Fruit fly (Drosophila melanogaster) whole organism, embryonic: ENCODE results near the gene gry.

Source experiments
- Aef1 ChIP-seq: fragments of 200-800 bp; sonication (Bioruptor generic); IDR thresholded peaks from 3 replicates; pipeline ENCODE4 v1.3.6; 2022; ENCODE audit warnings: missing biosample characterization, missing genetic modification characterization
- Antp ChIP-seq: fragments of 200-800 bp; sonication (Bioruptor generic); optimal IDR thresholded peaks from 3 replicates; lab custom pipeline; 2016; ENCODE audit warnings: missing biosample characterization, missing genetic modification characterization
- CG11093 ChIP-seq: fragments of 200-800 bp; sonication (Bioruptor generic); IDR thresholded peaks from 3 replicates; pipeline ENCODE4 v1.3.6; 2022; ENCODE audit warnings: missing biosample characterization, missing genetic modification characterization
- CG11695 ChIP-seq: fragments of 200-800 bp; sonication (Bioruptor generic); IDR thresholded peaks from 3 replicates; pipeline ENCODE4 v1.3.6; 2022; ENCODE audit warnings: missing biosample characterization, missing genetic modification characterization
- CG12236 ChIP-seq: fragments of 200-800 bp; sonication (Bioruptor generic); optimal IDR thresholded peaks from 2 replicates; lab custom pipeline; 2016; ENCODE audit warnings: missing biosample characterization, missing genetic modification characterization
- CG1233 ChIP-seq: fragments of 200-800 bp; sonication (Bioruptor generic); optimal IDR thresholded peaks from 4 replicates; lab custom pipeline; 2018; ENCODE audit warnings: missing biosample characterization, mild to moderate bottlenecking, missing genetic modification characterization
- CG12769 ChIP-seq: fragments of 200-800 bp; sonication (Bioruptor generic); optimal IDR thresholded peaks from 2 replicates; lab custom pipeline; 2019; ENCODE audit warnings: missing biosample characterization, mild to moderate bottlenecking, missing genetic modification characterization, moderate library complexity
- CG17361 ChIP-seq: fragments of 200-800 bp; sonication (Bioruptor generic); IDR thresholded peaks from 3 replicates; pipeline ENCODE4 v1.3.6; 2022; ENCODE audit warnings: missing biosample characterization, missing genetic modification characterization
- CG18764 ChIP-seq: fragments of 200-800 bp; sonication (Bioruptor generic); optimal IDR thresholded peaks from 3 replicates; lab custom pipeline; 2016; ENCODE audit warnings: missing biosample characterization, missing genetic modification characterization
- CG3065 ChIP-seq: fragments of 200-800 bp; sonication (Bioruptor generic); optimal IDR thresholded peaks from 2 replicates; lab custom pipeline; 2016; ENCODE audit warnings: missing biosample characterization, missing genetic modification characterization
- CG4730 ChIP-seq: fragments of 200-800 bp; sonication (Bioruptor generic); IDR thresholded peaks from 2 replicates; pipeline ENCODE4 v1.3.6; 2022; ENCODE audit warnings: missing biosample characterization, missing genetic modification characterization
- CG6813 ChIP-seq: fragments of 200-800 bp; sonication (Bioruptor generic); optimal IDR thresholded peaks from 2 replicates; lab custom pipeline; 2017; ENCODE audit warnings: missing biosample characterization, missing genetic modification characterization, mild to moderate bottlenecking, moderate library complexity, missing genetic modification reagents
- CG7556 ChIP-seq: fragments of 200-800 bp; sonication (Bioruptor generic); optimal IDR thresholded peaks from 2 replicates; lab custom pipeline; 2017; ENCODE audit warnings: missing biosample characterization, mild to moderate bottlenecking, missing genetic modification characterization
- CG9876 ChIP-seq: fragments of 200-800 bp; sonication (Bioruptor generic); optimal IDR thresholded peaks from 2 replicates; lab custom pipeline; 2016; ENCODE audit warnings: missing biosample characterization, missing genetic modification characterization
- CoRest ChIP-seq: fragments of 200-800 bp; sonication (Bioruptor generic); optimal IDR thresholded peaks from 3 replicates; lab custom pipeline; 2018; ENCODE audit warnings: missing biosample characterization, mild to moderate bottlenecking, missing genetic modification characterization, moderate library complexity
- Drgx ChIP-seq: fragments of 200-800 bp; sonication (Bioruptor generic); IDR thresholded peaks from 2 replicates; pipeline ENCODE4 v1.3.6; 2022; ENCODE audit warnings: missing biosample characterization, missing genetic modification characterization
- Fer3 ChIP-seq: fragments of 200-800 bp; sonication (Bioruptor generic); optimal IDR thresholded peaks from 2 replicates; lab custom pipeline; 2018; ENCODE audit warnings: missing biosample characterization, mild to moderate bottlenecking, missing genetic modification characterization, moderate library complexity
- Gug ChIP-seq: fragments of 200-800 bp; sonication (Bioruptor generic); IDR thresholded peaks from 4 replicates; pipeline ENCODE4 v1.3.6; 2022; ENCODE audit warnings: missing biosample characterization, missing genetic modification characterization
- H15 ChIP-seq: fragments of 200-800 bp; sonication (Bioruptor generic); IDR thresholded peaks from 3 replicates; pipeline ENCODE4 v1.3.6; 2022; ENCODE audit warnings: missing biosample characterization, missing genetic modification characterization
- Jarid2 ChIP-seq: fragments of 200-800 bp; sonication (Bioruptor generic); optimal IDR thresholded peaks from 3 replicates; lab custom pipeline; 2017; ENCODE audit warnings: mild to moderate bottlenecking, missing biosample characterization, missing genetic modification reagents, missing genetic modification characterization
- Lim3 ChIP-seq: fragments of 200-800 bp; sonication (Bioruptor generic); IDR thresholded peaks from 2 replicates; pipeline ENCODE4 v1.3.6; 2022; ENCODE audit warnings: missing biosample characterization, missing genetic modification characterization
- Med ChIP-seq: fragments of 200-800 bp; sonication (Bioruptor generic); peaks from one replicate; lab custom pipeline; 2016; ENCODE audit warnings: missing biosample characterization, missing genetic modification characterization, mild to moderate bottlenecking, inconsistent platforms, moderate library complexity
- NC2α ChIP-seq: fragments of 200-800 bp; sonication (Bioruptor generic); optimal IDR thresholded peaks from 2 replicates; lab custom pipeline; 2016; ENCODE audit warnings: missing biosample characterization, missing genetic modification characterization
- NFAT ChIP-seq: fragments of 200-800 bp; sonication (Bioruptor generic); IDR thresholded peaks from 2 replicates; pipeline ENCODE4 v1.3.6; 2022; ENCODE audit warnings: missing biosample characterization, missing genetic modification characterization
- Optix ChIP-seq: fragments of 200-800 bp; sonication (Bioruptor generic); IDR thresholded peaks from 3 replicates; pipeline ENCODE4 v1.3.6; 2022; ENCODE audit warnings: missing biosample characterization, missing genetic modification characterization
- Poxn ChIP-seq: fragments of 200-800 bp; sonication (Bioruptor generic); IDR thresholded peaks from 2 replicates; pipeline ENCODE4 v1.3.6; 2022; ENCODE audit warnings: missing biosample characterization, missing genetic modification characterization
- Ptx1 ChIP-seq: fragments of 200-800 bp; sonication (Bioruptor generic); IDR thresholded peaks from 2 replicates; pipeline ENCODE4 v1.3.6; 2022; ENCODE audit warnings: missing biosample characterization, missing genetic modification characterization
- Scr ChIP-seq: fragments of 200-800 bp; sonication (Bioruptor generic); IDR thresholded peaks from 2 replicates; pipeline ENCODE4 v1.3.6; 2022; ENCODE audit warnings: missing biosample characterization, missing genetic modification characterization; ENCODE audit not compliant: partially characterized antibody
- Trl ChIP-seq, 3 experiments: fragments of >200 bp in 2 of 3; fragments of 200-800 bp in 1 of 3; sonication (Bioruptor generic) in 1 of 3; optimal IDR thresholded peaks; 2 replicates in 1 of 3; 3 replicates in 2 of 3; lab custom pipeline; 2016 to 2017; ENCODE audit warnings: missing biosample characterization in 1 of 3, missing genetic modification characterization in 1 of 3
- al ChIP-seq: fragments of 200-800 bp; sonication (Bioruptor generic); IDR thresholded peaks from 2 replicates; pipeline ENCODE4 v1.3.6; 2022; ENCODE audit warnings: missing biosample characterization, missing genetic modification characterization
- bowl ChIP-seq: fragments of 200-800 bp; sonication (Bioruptor generic); IDR thresholded peaks from 2 replicates; pipeline ENCODE4 v1.3.6; 2022; ENCODE audit warnings: missing biosample characterization, missing genetic modification characterization
- bsh ChIP-seq, 2 experiments: fragments of 200-800 bp; sonication (Bioruptor generic); optimal IDR thresholded peaks; 2 replicates each; lab custom pipeline; 2017 to 2018; ENCODE audit warnings: mild to moderate bottlenecking in 2 of 2, missing biosample characterization in 2 of 2, missing genetic modification characterization in 2 of 2, moderate library complexity in 1 of 2
- cato ChIP-seq: fragments of 200-800 bp; sonication (Bioruptor generic); optimal IDR thresholded peaks from 2 replicates; lab custom pipeline; 2016; ENCODE audit warnings: missing biosample characterization, missing genetic modification characterization, borderline replicate concordance
- caup ChIP-seq: fragments of 200-800 bp; sonication (Bioruptor generic); optimal IDR thresholded peaks from 3 replicates; lab custom pipeline; 2017; ENCODE audit warnings: missing biosample characterization, mild to moderate bottlenecking, missing genetic modification characterization, moderate library complexity; ENCODE audit not compliant: severe bottlenecking
- chinmo ChIP-seq: fragments of 200-800 bp; sonication (Bioruptor generic); IDR thresholded peaks from 4 replicates; pipeline ENCODE4 v1.3.6; 2022; ENCODE audit warnings: missing biosample characterization, missing genetic modification characterization; ENCODE audit not compliant: partially characterized antibody
- dmrt99B ChIP-seq: fragments of 200-800 bp; sonication (Bioruptor generic); optimal IDR thresholded peaks from 2 replicates; lab custom pipeline; 2018; ENCODE audit warnings: missing biosample characterization, mild to moderate bottlenecking, missing genetic modification characterization, moderate library complexity
- ems ChIP-seq: fragments of 200-800 bp; sonication (Bioruptor generic); optimal IDR thresholded peaks from 3 replicates; lab custom pipeline; 2016; ENCODE audit warnings: missing biosample characterization, missing genetic modification characterization
- eyg ChIP-seq: fragments of 200-800 bp; sonication (Bioruptor generic); optimal IDR thresholded peaks from 3 replicates; lab custom pipeline; 2016; ENCODE audit warnings: missing biosample characterization, missing genetic modification characterization
- ken ChIP-seq: fragments of 200-800 bp; sonication (Bioruptor generic); IDR thresholded peaks from 3 replicates; pipeline ENCODE4 v1.3.6; 2022; ENCODE audit warnings: missing biosample characterization, missing genetic modification characterization
- lbe ChIP-seq: fragments of 200-800 bp; sonication (Bioruptor generic); optimal IDR thresholded peaks from 2 replicates; lab custom pipeline; 2016; ENCODE audit warnings: missing biosample characterization, mild to moderate bottlenecking, missing genetic modification characterization
- luna ChIP-seq: fragments of 200-800 bp; sonication (Bioruptor generic); optimal IDR thresholded peaks from 2 replicates; lab custom pipeline; 2016; ENCODE audit warnings: missing biosample characterization, missing genetic modification characterization
- mam ChIP-seq: fragments of 200-800 bp; sonication (Bioruptor generic); optimal IDR thresholded peaks from 3 replicates; lab custom pipeline; 2016; ENCODE audit warnings: missing biosample characterization, missing genetic modification characterization
- nom ChIP-seq: fragments of 200-800 bp; sonication (Bioruptor generic); optimal IDR thresholded peaks from 2 replicates; lab custom pipeline; 2017; ENCODE audit warnings: missing biosample characterization, missing genetic modification characterization, mild to moderate bottlenecking, moderate library complexity, missing genetic modification reagents
- pho ChIP-seq: fragments of 200-800 bp; sonication (Bioruptor generic); optimal IDR thresholded peaks from 2 replicates; lab custom pipeline; 2016; ENCODE audit warnings: missing biosample characterization, missing genetic modification characterization
- row ChIP-seq: fragments of 200-800 bp; sonication (Bioruptor generic); IDR thresholded peaks from 3 replicates; pipeline ENCODE4 v1.3.6; 2022; ENCODE audit warnings: missing biosample characterization, missing genetic modification characterization
- sens-2 ChIP-seq: fragments of 200-800 bp; sonication (Bioruptor generic); IDR thresholded peaks from 2 replicates; pipeline ENCODE4 v1.3.6; 2022; ENCODE audit warnings: missing biosample characterization, missing genetic modification characterization
- sna ChIP-seq: fragments of 200-800 bp; sonication (Bioruptor generic); IDR thresholded peaks from 2 replicates; pipeline ENCODE4 v1.3.6; 2022; ENCODE audit warnings: missing biosample characterization, missing genetic modification characterization; ENCODE audit not compliant: partially characterized antibody
- vvl ChIP-seq: fragments of 200-800 bp; sonication (Bioruptor generic); IDR thresholded peaks from 2 replicates; pipeline ENCODE4 v1.3.6; 2022; ENCODE audit warnings: missing biosample characterization, missing genetic modification characterization
- zfh1 ChIP-seq: fragments of 200-800 bp; sonication (Bioruptor generic); IDR thresholded peaks from 3 replicates; pipeline ENCODE4 v1.3.6; 2022; ENCODE audit warnings: missing biosample characterization, missing genetic modification characterization

The gry gene

DNA sequence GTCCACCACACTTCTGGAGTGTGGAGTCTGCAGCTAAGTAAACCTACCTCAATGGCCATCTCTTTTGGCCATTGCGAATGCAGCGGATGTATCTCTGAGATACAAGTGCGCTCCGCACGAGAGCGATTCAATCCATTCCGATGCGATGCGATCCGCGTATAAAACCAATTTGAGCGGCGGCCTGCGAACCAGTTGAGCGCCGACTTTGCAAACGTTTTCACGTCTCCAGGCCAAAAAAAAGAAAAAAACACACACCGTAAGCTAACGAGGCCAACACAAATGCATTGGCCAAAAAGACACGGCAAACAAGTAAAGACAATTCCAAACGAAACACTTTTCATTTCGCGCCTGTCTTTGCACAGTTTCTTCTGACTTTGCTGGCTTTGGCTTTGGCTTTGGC is 58.8 kb downstream of the gry start, which contains the start of gene ckd:
ckd (plus strand) TSS at position 189 of the 400 bp plus-strand sequence.
- TF ChIP-seq Drgx (GFP tag; lab: Robert Waterston, UW) (peak; percentile 36; the same call in 1 of the 2 replicates), nom (GFP tag; lab: Kevin White, UChicago) (peak; percentile 49), pho (GFP tag; lab: Kevin White, UChicago) (no peak), luna (no peak), Trl (optimal IDR thresholded peaks at IDR 0.05; lab: Kevin White, UChicago) (peak in 1 of 2 experiments; percentile 1), Trl (GFP tag; optimal IDR thresholded peaks at IDR 0.05; lab: Kevin White, UChicago) (no peak), CG7556 (GFP tag; lab: Kevin White, UChicago) (no peak), Optix (GFP tag; lab: Robert Waterston, UW) (no peak), zfh1 (GFP tag; lab: Robert Waterston, UW) (no peak), CG17361 (GFP tag; lab: Robert Waterston, UW) (no peak), Scr (GFP tag; lab: Robert Waterston, UW) (no peak), Jarid2 (GFP tag; lab: Kevin White, UChicago) (peak; percentile 13), lbe (peak; percentile 33), caup (GFP tag; lab: Kevin White, UChicago) (no peak), chinmo (GFP tag; lab: Robert Waterston, UW) (peak; percentile 77; the same call in 1 of the 4 replicates), Poxn (GFP tag; lab: Robert Waterston, UW) (no peak), H15 (no peak), NC2α (GFP tag; lab: Kevin White, UChicago) (no peak), vvl (GFP tag; lab: Robert Waterston, UW) (0 out of 2 replicates have a peak, but pooled peaks have one; percentile 26), CG1233 (GFP tag; lab: Kevin White, UChicago) (no peak), CG6813 (GFP tag; lab: Kevin White, UChicago) (no peak), CG12769 (tag; lab: Kevin White, UChicago) (peak; percentile 10)

DNA sequence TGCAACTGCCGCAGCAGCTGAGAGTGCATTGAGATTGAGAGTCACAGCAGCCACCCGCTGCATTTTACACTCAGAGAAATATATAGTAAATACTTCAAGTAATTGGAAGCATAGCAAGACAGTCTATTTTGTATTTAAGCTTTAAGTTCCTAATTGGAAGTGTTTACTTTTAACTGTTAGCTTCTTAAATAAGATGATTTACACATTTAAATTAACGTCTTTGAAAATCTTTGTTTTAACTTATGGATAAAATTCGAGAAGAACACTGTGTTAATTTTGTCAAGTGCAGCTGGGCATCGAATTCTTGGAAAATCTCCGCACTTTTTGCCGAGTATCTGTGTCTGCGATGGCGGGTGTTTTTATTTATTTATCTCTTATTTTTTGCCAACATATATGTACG is 60.8 kb downstream of the gry start:
- no peak for TF ChIP-seq sna
- TF ChIP-seq mam (GFP tag; lab: Kevin White, UChicago) = no peak
- TF ChIP-seq CG1233 (GFP tag; lab: Kevin White, UChicago) = no peak
- TF ChIP-seq CG12236 (GFP tag; lab: Kevin White, UChicago) = no peak
- TF ChIP-seq dmrt99B (tag; lab: Kevin White, UChicago) = peak; percentile 1
- peak; percentile 50 for TF ChIP-seq Med
- TF ChIP-seq CG9876 = no peak
- TF ChIP-seq eyg (GFP tag; lab: Kevin White, UChicago) = no peak
- TF ChIP-seq Ptx1 = 0 out of 2 replicates have a peak, but pooled peaks have one; percentile 10
- peak; percentile 92 for TF ChIP-seq Drgx (GFP tag; lab: Robert Waterston, UW)
- TF ChIP-seq NFAT (GFP tag; lab: Robert Waterston, UW) = no peak
- TF ChIP-seq CG11093 (GFP tag; lab: Robert Waterston, UW) = no peak
- TF ChIP-seq al (GFP tag; lab: Robert Waterston, UW) = no peak
- no peak for TF ChIP-seq ken (GFP tag; lab: Robert Waterston, UW)
- 0 out of 2 replicates have a peak, but pooled peaks have one; percentile 27 for TF ChIP-seq CG4730 (GFP tag; lab: Robert Waterston, UW)
- TF ChIP-seq CG18764 = no peak
- TF ChIP-seq Antp = no peak
- 0 out of 3 replicates have a peak, but pooled peaks have one; percentile 16 for TF ChIP-seq CG11695 (GFP tag; lab: Robert Waterston, UW)
- no peak for TF ChIP-seq vvl (GFP tag; lab: Robert Waterston, UW)
- no peak for TF ChIP-seq Gug
- 0 out of 3 replicates have a peak, but pooled peaks have one; percentile 11 for TF ChIP-seq row (GFP tag; lab: Robert Waterston, UW)
- TF ChIP-seq CoRest (tag; lab: Kevin White, UChicago) = no peak
- TF ChIP-seq Lim3 = no peak
- no peak for TF ChIP-seq Fer3 (tag; lab: Kevin White, UChicago)
- TF ChIP-seq Aef1 (GFP tag; lab: Robert Waterston, UW) = no peak
- TF ChIP-seq cato (GFP tag; lab: Kevin White, UChicago) = no peak
- TF ChIP-seq bsh (GFP tag; optimal IDR thresholded peaks at IDR 0.05; lab: Kevin White, UChicago) = peak; percentile 24 to 73
- no peak for TF ChIP-seq CG3065 (GFP tag; lab: Kevin White, UChicago)
- no peak for TF ChIP-seq bowl (GFP tag; lab: Robert Waterston, UW)
- no peak for TF ChIP-seq ems (GFP tag; lab: Kevin White, UChicago)
- TF ChIP-seq sens-2 (GFP tag; lab: Robert Waterston, UW) = no peak
